Worm (Caenorhabditis elegans) whole organism, midembryonic: ENCODE results near the gene T25E4.1.

Experiments
- T22C8.4 ChIP-seq: fragments of 200-800 bp; sonication (Bioruptor generic); IDR thresholded peaks from 2 replicates; pipeline ENCODE4 v1.3.6; 2022; ENCODE audit warnings: missing genetic modification characterization, missing compliant biosample characterization
- flt-1 ChIP-seq: fragments of 200-800 bp; sonication (Bioruptor generic); IDR thresholded peaks from 2 replicates; pipeline ENCODE4 v1.3.6; 2022; ENCODE audit warnings: missing genetic modification characterization, missing compliant biosample characterization
- klf-2 ChIP-seq: fragments of 200-800 bp; sonication (Bioruptor generic); conservative IDR thresholded peaks from 2 replicates; pipeline ENCODE4 v1.3.6; 2022; ENCODE audit warnings: missing genetic modification reagents, missing genetic modification characterization, missing compliant biosample characterization
- med-1 ChIP-seq: sonication (generic microtip); optimal IDR thresholded peaks from 2 replicates; lab custom pipeline; 2017; ENCODE audit warnings: missing genetic modification characterization, mild to moderate bottlenecking, missing compliant biosample characterization, antibody characterized with exemption, missing genetic modification reagents; ENCODE audit not compliant: insufficient read depth
- ref-1 ChIP-seq: fragments of 200-800 bp; sonication (Bioruptor generic); conservative IDR thresholded peaks from 2 replicates; pipeline ENCODE4 v1.3.6; 2022; ENCODE audit warnings: missing genetic modification reagents, missing genetic modification characterization, missing compliant biosample characterization
- tab-1 ChIP-seq: fragments of 200-800 bp; sonication (Bioruptor generic); IDR thresholded peaks from 2 replicates; pipeline ENCODE4 v1.3.6; 2022; ENCODE audit warnings: missing genetic modification characterization, missing compliant biosample characterization
- ztf-23 ChIP-seq: fragments of 200-800 bp; sonication (Bioruptor generic); IDR thresholded peaks from 2 replicates; pipeline ENCODE4 v1.3.6; 2022; ENCODE audit warnings: missing genetic modification reagents, missing genetic modification characterization, missing compliant biosample characterization
- ztf-29 ChIP-seq: fragments of 200-800 bp; sonication (Bioruptor generic); IDR thresholded peaks from 2 replicates; pipeline ENCODE4 v1.3.6; 2022; ENCODE audit warnings: missing genetic modification reagents, missing genetic modification characterization, missing compliant biosample characterization

ce11 chrII:5582309-5582708 lies 4.2 kb downstream of the T25E4.1 start, which contains the start of gene T25E4.2:
- TF ChIP-seq T22C8.4 (no peak), ref-1 (GFP tag; lab: Robert Waterston, UW) (no peak), med-1 (GFP tag; lab: Kevin White, UChicago) (no peak), ztf-29 (GFP tag; lab: Robert Waterston, UW) (no peak), klf-2 (GFP tag; lab: Robert Waterston, UW) (no peak), tab-1 (no peak), flt-1 (no peak), ztf-23 (GFP tag; lab: Robert Waterston, UW) (no peak)
